Fruit fly (Drosophila melanogaster) whole organism, embryonic: Measurements from ENCODE around the gene gl.

ENCODE experiments used
- Ada2b ChIP-seq: fragments of 200-800 bp; sonication (Bioruptor generic); IDR thresholded peaks from 2 replicates; pipeline ENCODE4 v1.3.6; 2022; ENCODE audit warnings: missing biosample characterization, missing genetic modification characterization
- CG10366 ChIP-seq: fragments of 200-800 bp; sonication (Bioruptor generic); IDR thresholded peaks from 2 replicates; pipeline ENCODE4 v1.3.6; 2022; ENCODE audit warnings: missing biosample characterization, missing genetic modification characterization
- CG14441 ChIP-seq: fragments of 200-800 bp; sonication (Bioruptor generic); IDR thresholded peaks from 2 replicates; pipeline ENCODE4 v1.3.6; 2022; ENCODE audit warnings: missing biosample characterization, missing genetic modification characterization
- CG2199 ChIP-seq: fragments of 200-800 bp; sonication (Bioruptor generic); IDR thresholded peaks from 3 replicates; pipeline ENCODE4 v1.3.6; 2022; ENCODE audit warnings: missing biosample characterization, missing genetic modification characterization
- CG32532 ChIP-seq: fragments of 200-800 bp; sonication (Bioruptor generic); IDR thresholded peaks from 2 replicates; pipeline ENCODE4 v1.3.6; 2022; ENCODE audit warnings: missing biosample characterization, missing genetic modification characterization
- CG32767 ChIP-seq: fragments of 200-800 bp; sonication (Bioruptor generic); IDR thresholded peaks from 2 replicates; pipeline ENCODE4 v1.3.6; 2022; ENCODE audit warnings: missing biosample characterization, missing genetic modification characterization
- CG32772 ChIP-seq: fragments of 200-800 bp; sonication (Bioruptor generic); IDR thresholded peaks from 2 replicates; pipeline ENCODE4 v1.3.6; 2022; ENCODE audit warnings: missing biosample characterization, missing genetic modification characterization
- CG3281 ChIP-seq: fragments of 200-800 bp; sonication (Bioruptor generic); optimal IDR thresholded peaks from 3 replicates; lab custom pipeline; 2017; ENCODE audit warnings: missing biosample characterization, mild to moderate bottlenecking, missing genetic modification characterization
- CG9932 ChIP-seq: fragments of 200-800 bp; sonication (Bioruptor generic); IDR thresholded peaks from 2 replicates; pipeline ENCODE4 v1.3.6; 2022; ENCODE audit warnings: missing biosample characterization, missing genetic modification characterization
- Chrac-16 ChIP-seq: fragments of 200-800 bp; sonication (Bioruptor generic); optimal IDR thresholded peaks from 3 replicates; lab custom pipeline; 2016; ENCODE audit warnings: missing biosample characterization, missing genetic modification characterization
- Drgx ChIP-seq: fragments of 200-800 bp; sonication (Bioruptor generic); IDR thresholded peaks from 2 replicates; pipeline ENCODE4 v1.3.6; 2022; ENCODE audit warnings: missing biosample characterization, missing genetic modification characterization
- Ets65A ChIP-seq: fragments of 200-800 bp; sonication (Bioruptor generic); peaks from one replicate; lab custom pipeline; 2016; ENCODE audit warnings: missing biosample characterization, missing genetic modification characterization
- Gug ChIP-seq: fragments of 200-800 bp; sonication (Bioruptor generic); IDR thresholded peaks from 4 replicates; pipeline ENCODE4 v1.3.6; 2022; ENCODE audit warnings: missing biosample characterization, missing genetic modification characterization
- Hand ChIP-seq: fragments of 200-800 bp; sonication (Bioruptor generic); optimal IDR thresholded peaks from 2 replicates; lab custom pipeline; 2017; ENCODE audit warnings: mild to moderate bottlenecking, missing biosample characterization, missing genetic modification reagents, missing genetic modification characterization
- Hsf ChIP-seq: fragments of 200-800 bp; sonication (Bioruptor generic); optimal IDR thresholded peaks from 3 replicates; lab custom pipeline; 2016; ENCODE audit warnings: missing biosample characterization, missing genetic modification characterization
- MTF-1 ChIP-seq: fragments of 200-800 bp; sonication (Bioruptor generic); optimal IDR thresholded peaks from 2 replicates; lab custom pipeline; 2018; ENCODE audit warnings: missing biosample characterization, mild to moderate bottlenecking, missing genetic modification characterization, borderline replicate concordance
- Nf-YB ChIP-seq: fragments of 200-800 bp; sonication (Bioruptor generic); optimal IDR thresholded peaks from 3 replicates; lab custom pipeline; 2019; ENCODE audit warnings: missing biosample characterization, mild to moderate bottlenecking, missing genetic modification characterization, moderate library complexity
- Nf-YC ChIP-seq: fragments of 200-800 bp; optimal IDR thresholded peaks from 3 replicates; lab custom pipeline; 2019; ENCODE audit warnings: missing biosample characterization, mild to moderate bottlenecking, missing genetic modification characterization, moderate library complexity
- Optix ChIP-seq: fragments of 200-800 bp; sonication (Bioruptor generic); IDR thresholded peaks from 3 replicates; pipeline ENCODE4 v1.3.6; 2022; ENCODE audit warnings: missing biosample characterization, missing genetic modification characterization
- Pdp1 ChIP-seq, 2 experiments: fragments of 200-800 bp; sonication (Bioruptor generic); optimal IDR thresholded peaks; 3 replicates each; lab custom pipeline; 2016; ENCODE audit warnings: missing biosample characterization in 2 of 2, missing genetic modification characterization in 2 of 2, mild to moderate bottlenecking in 1 of 2, moderate library complexity in 1 of 2
- Sox102F ChIP-seq: fragments of 200-800 bp; sonication (Bioruptor generic); optimal IDR thresholded peaks from 2 replicates; lab custom pipeline; 2018; ENCODE audit warnings: missing biosample characterization, mild to moderate bottlenecking, missing genetic modification characterization, moderate library complexity
- Trl ChIP-seq, 3 experiments: fragments of >200 bp in 2 of 3; fragments of 200-800 bp in 1 of 3; sonication (Bioruptor generic) in 1 of 3; optimal IDR thresholded peaks; 2 replicates in 1 of 3; 3 replicates in 2 of 3; lab custom pipeline; 2016 to 2017; ENCODE audit warnings: missing biosample characterization in 1 of 3, missing genetic modification characterization in 1 of 3
- Xrp1 ChIP-seq: fragments of 200-800 bp; sonication (Bioruptor generic); IDR thresholded peaks from 2 replicates; pipeline ENCODE4 v1.3.6; 2022; ENCODE audit warnings: missing biosample characterization, missing genetic modification characterization
- al ChIP-seq: fragments of 200-800 bp; sonication (Bioruptor generic); IDR thresholded peaks from 2 replicates; pipeline ENCODE4 v1.3.6; 2022; ENCODE audit warnings: missing biosample characterization, missing genetic modification characterization
- ara ChIP-seq: fragments of 200-800 bp; sonication (Bioruptor generic); IDR thresholded peaks from 2 replicates; pipeline ENCODE4 v1.3.6; 2022; ENCODE audit warnings: missing biosample characterization, missing genetic modification characterization
- ase ChIP-seq: fragments of 200-800 bp; sonication (Bioruptor generic); IDR thresholded peaks from 3 replicates; pipeline ENCODE4 v1.3.6; 2022; ENCODE audit warnings: missing biosample characterization, missing genetic modification characterization
- cg ChIP-seq: fragments of 200-800 bp; sonication (Bioruptor generic); optimal IDR thresholded peaks from 3 replicates; lab custom pipeline; 2019; ENCODE audit warnings: missing biosample characterization, mild to moderate bottlenecking, missing genetic modification characterization, moderate library complexity
- chinmo ChIP-seq: fragments of 200-800 bp; sonication (Bioruptor generic); IDR thresholded peaks from 4 replicates; pipeline ENCODE4 v1.3.6; 2022; ENCODE audit warnings: missing biosample characterization, missing genetic modification characterization; ENCODE audit not compliant: partially characterized antibody
- chm ChIP-seq: fragments of 200-800 bp; sonication (Bioruptor generic); IDR thresholded peaks from 2 replicates; pipeline ENCODE4 v1.3.6; 2022; ENCODE audit warnings: missing biosample characterization, missing genetic modification characterization
- dpn ChIP-seq, 2 experiments: fragments of 200-800 bp; sonication (Bioruptor generic); optimal IDR thresholded peaks; 3 replicates each; lab custom pipeline; 2016; ENCODE audit warnings: missing biosample characterization in 2 of 2, missing genetic modification characterization in 2 of 2
- dysf ChIP-seq: fragments of 200-800 bp; sonication (Bioruptor generic); IDR thresholded peaks from 3 replicates; pipeline ENCODE4 v1.3.6; 2022; ENCODE audit warnings: missing biosample characterization, missing genetic modification characterization
- ken ChIP-seq: fragments of 200-800 bp; sonication (Bioruptor generic); IDR thresholded peaks from 3 replicates; pipeline ENCODE4 v1.3.6; 2022; ENCODE audit warnings: missing biosample characterization, missing genetic modification characterization
- klu ChIP-seq: fragments of 200-800 bp; sonication (Bioruptor generic); IDR thresholded peaks from 2 replicates; pipeline ENCODE4 v1.3.6; 2022; ENCODE audit warnings: missing biosample characterization, missing genetic modification characterization
- lola ChIP-seq, 3 experiments: fragments of >200 bp in 2 of 3; fragments of 200-800 bp in 1 of 3; sonication (Bioruptor generic) in 1 of 3; optimal IDR thresholded peaks; 2 replicates each; lab custom pipeline; 2017 to 2019; ENCODE audit warnings: missing biosample characterization in 3 of 3, missing genetic modification characterization in 3 of 3, mild to moderate bottlenecking in 1 of 3, moderate library complexity in 1 of 3
- lov ChIP-seq, 2 experiments: fragments of 200-800 bp in 1 of 2; fragments of >200 bp in 1 of 2; sonication (Bioruptor generic) in 1 of 2; IDR thresholded peaks in 1 of 2; optimal IDR thresholded peaks in 1 of 2; 2 replicates in 1 of 2; 3 replicates in 1 of 2; pipeline versions ENCODE4 v1.3.6 to Lab custom; 2017 to 2022; ENCODE audit warnings: missing biosample characterization in 1 of 2, missing genetic modification characterization in 1 of 2
- mam ChIP-seq: fragments of 200-800 bp; sonication (Bioruptor generic); optimal IDR thresholded peaks from 3 replicates; lab custom pipeline; 2016; ENCODE audit warnings: missing biosample characterization, missing genetic modification characterization
- phol ChIP-seq: fragments of 200-800 bp; sonication (Bioruptor generic); optimal IDR thresholded peaks from 3 replicates; lab custom pipeline; 2018; ENCODE audit warnings: missing biosample characterization, mild to moderate bottlenecking, missing genetic modification characterization, moderate library complexity
- prd ChIP-seq, 3 experiments: fragments of >200 bp in 2 of 3; fragments of 200-800 bp in 1 of 3; sonication (Bioruptor generic) in 1 of 3; optimal IDR thresholded peaks in 2 of 3; IDR thresholded peaks in 1 of 3; 2 replicates in 2 of 3; 3 replicates in 1 of 3; pipeline versions ENCODE4 v1.3.6 to Lab custom; 2017 to 2022; ENCODE audit warnings: missing biosample characterization in 1 of 3, missing genetic modification characterization in 1 of 3
- psq ChIP-seq: fragments of 200-800 bp; sonication (Bioruptor generic); optimal IDR thresholded peaks from 2 replicates; lab custom pipeline; 2017; ENCODE audit warnings: missing biosample characterization, missing genetic modification characterization
- sens ChIP-seq: fragments of 200-800 bp; sonication (Bioruptor generic); peaks from one replicate; lab custom pipeline; 2016; ENCODE audit warnings: missing biosample characterization, missing genetic modification characterization
- slbo ChIP-seq: fragments of 200-800 bp; sonication (Bioruptor generic); IDR thresholded peaks from 2 replicates; pipeline ENCODE4 v1.3.6; 2022; ENCODE audit warnings: missing biosample characterization, missing genetic modification characterization
- sob ChIP-seq: fragments of 200-800 bp; sonication (Bioruptor generic); IDR thresholded peaks from 2 replicates; pipeline ENCODE4 v1.3.6; 2022; ENCODE audit warnings: missing biosample characterization, missing genetic modification characterization
- trem ChIP-seq: fragments of 200-800 bp; optimal IDR thresholded peaks from 3 replicates; lab custom pipeline; 2019; ENCODE audit warnings: missing biosample characterization, mild to moderate bottlenecking, missing genetic modification characterization, moderate library complexity
- ttk ChIP-seq: fragments of 200-800 bp; sonication (Bioruptor generic); IDR thresholded peaks from 2 replicates; pipeline ENCODE4 v2.1.2; 2022; ENCODE audit warnings: missing biosample characterization, missing genetic modification characterization
- vvl ChIP-seq: fragments of 200-800 bp; sonication (Bioruptor generic); IDR thresholded peaks from 2 replicates; pipeline ENCODE4 v1.3.6; 2022; ENCODE audit warnings: missing biosample characterization, missing genetic modification characterization
- zfh1 ChIP-seq: fragments of 200-800 bp; sonication (Bioruptor generic); IDR thresholded peaks from 3 replicates; pipeline ENCODE4 v1.3.6; 2022; ENCODE audit warnings: missing biosample characterization, missing genetic modification characterization

gl gene

DNA sequence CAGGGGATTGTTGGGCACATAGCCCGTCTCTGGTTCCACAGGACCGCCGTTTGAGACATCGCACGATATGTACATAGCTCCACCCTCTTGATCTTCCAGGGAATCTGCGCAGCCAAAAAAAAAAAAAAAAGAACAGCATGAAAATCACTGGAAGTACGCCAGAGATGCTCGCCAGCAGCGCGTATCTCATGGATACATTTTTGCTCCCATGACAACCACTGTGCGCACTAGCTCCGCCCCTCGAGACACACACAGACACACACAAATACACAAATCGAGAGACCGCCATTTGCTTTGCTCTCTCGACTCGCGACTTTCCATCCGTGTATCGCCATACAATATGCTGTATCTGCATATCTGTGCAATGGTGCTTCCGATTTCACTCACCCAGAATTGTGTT is 1.2 kb downstream of the gl start (continued):
- TF ChIP-seq vvl (peak; percentile 54), Optix (GFP tag; lab: Robert Waterston, UW) (0 out of 3 replicates have a peak, but pooled peaks have one; percentile 23), CG3281 (GFP tag; lab: Kevin White, UChicago) (no peak), Hsf (GFP tag; lab: Kevin White, UChicago) (peak; percentile 14), lov (optimal IDR thresholded peaks at IDR 0.05; lab: Kevin White, UChicago) (no peak), lov (GFP tag; IDR thresholded peaks at IDR 0.05; lab: Robert Waterston, UW) (0 out of 3 replicates have a peak, but pooled peaks have one; percentile 24), CG10366 (GFP tag; lab: Robert Waterston, UW) (0 out of 2 replicates have a peak, but pooled peaks have one; percentile 11), Trl (optimal IDR thresholded peaks at IDR 0.05; lab: Kevin White, UChicago) (peak in 1 of 2 experiments; percentile 26), Trl (GFP tag; optimal IDR thresholded peaks at IDR 0.05; lab: Kevin White, UChicago) (no peak), sens (GFP tag; lab: Kevin White, UChicago) (peak; percentile 81), ttk (GFP tag; lab: Robert Waterston, UW) (0 out of 2 replicates have a peak, but pooled peaks have one; percentile 41), slbo (peak; percentile 34; the same call in 1 of the 2 replicates), dysf (GFP tag; lab: Robert Waterston, UW) (0 out of 3 replicates have a peak, but pooled peaks have one; percentile 36), CG9932 (GFP tag; lab: Robert Waterston, UW) (peak; percentile 46), Nf-YB (peak; percentile 78), ara (0 out of 2 replicates have a peak, but pooled peaks have one; percentile 12), zfh1 (GFP tag; lab: Robert Waterston, UW) (0 out of 3 replicates have a peak, but pooled peaks have one; percentile 49), Chrac-16 (GFP tag; lab: Kevin White, UChicago) (no peak), Gug (GFP tag; lab: Robert Waterston, UW) (no peak), sob (0 out of 2 replicates have a peak, but pooled peaks have one; percentile 29), ase (peak; percentile 49; the same call in 1 of the 3 replicates), psq (no peak), Sox102F (GFP tag; lab: Kevin White, UChicago) (no peak), lola (GFP tag; optimal IDR thresholded peaks at IDR 0.05; lab: Kevin White, UChicago) (no peak), CG32767 (GFP tag; lab: Robert Waterston, UW) (peak; percentile 53; the same call in 1 of the 2 replicates), Pdp1 (GFP tag; optimal IDR thresholded peaks at IDR 0.05; lab: Kevin White, UChicago) (peak in 1 of 2 experiments; percentile 63), CG2199 (GFP tag; lab: Robert Waterston, UW) (peak; percentile 81; the same call in 1 of the 3 replicates), ken (peak; percentile 55; the same call in 1 of the 3 replicates), klu (no peak), Xrp1 (GFP tag; lab: Robert Waterston, UW) (0 out of 2 replicates have a peak, but pooled peaks have one; percentile 27), CG14441 (0 out of 2 replicates have a peak, but pooled peaks have one; percentile 21), prd (optimal IDR thresholded peaks at IDR 0.05; lab: Kevin White, UChicago) (no peak), prd (GFP tag; IDR thresholded peaks at IDR 0.05; lab: Robert Waterston, UW) (peak; percentile 41; the same call in 1 of the 3 replicates), Nf-YC (tag; lab: Kevin White, UChicago) (peak; percentile 84), CG32772 (GFP tag; lab: Robert Waterston, UW) (peak; percentile 45; the same call in 1 of the 2 replicates), MTF-1 (GFP tag; lab: Kevin White, UChicago) (no peak), phol (tag; lab: Kevin White, UChicago) (peak; percentile 10), CG32532 (0 out of 2 replicates have a peak, but pooled peaks have one; percentile 19), Drgx (GFP tag; lab: Robert Waterston, UW) (peak; percentile 62), chinmo (no peak), trem (tag; lab: Kevin White, UChicago) (no peak), dpn (GFP tag; optimal IDR thresholded peaks at IDR 0.05; lab: Kevin White, UChicago) (peak in 1 of 2 experiments; percentile 23), al (GFP tag; lab: Robert Waterston, UW) (no peak), chm (no peak), cg (GFP tag; lab: Kevin White, UChicago) (peak; percentile 66), Ada2b (GFP tag; lab: Robert Waterston, UW) (no peak), Hand (no peak), Ets65A (GFP tag; lab: Kevin White, UChicago) (peak; percentile 95), mam (GFP tag; lab: Kevin White, UChicago) (no peak)
